Fruit fly (Drosophila melanogaster) whole organism, wandering third instar larva: Measurements from ENCODE around the gene COX5BL.

ENCODE experiments used
- Hr83 ChIP-seq: fragments of 200-300 bp; sonication (Bioruptor generic); optimal IDR thresholded peaks from 2 replicates; lab custom pipeline; 2016; ENCODE audit warnings: missing biosample characterization, mild to moderate bottlenecking, missing genetic modification characterization, moderate library complexity; ENCODE audit not compliant: poor library complexity, severe bottlenecking
- OdsH ChIP-seq: fragments of 200-800 bp; sonication (Bioruptor generic); optimal IDR thresholded peaks from 2 replicates; lab custom pipeline; 2016; ENCODE audit warnings: missing biosample characterization, mild to moderate bottlenecking, missing genetic modification characterization

dm6 chr2L:6532977-6533376 is 26.3 kb upstream of the COX5BL start:
- TF ChIP-seq OdsH (GFP tag; lab: Kevin White, UChicago), result no peak
- no peak for TF ChIP-seq Hr83 (GFP tag; lab: Kevin White, UChicago)
